Worm (Caenorhabditis elegans): ENCODE data around the gene srlf-23.
"Not testable (repeated sequence)": the region's sequence is repeated elsewhere in the genome, so short reads cannot be mapped to it uniquely, and the experiment has no call there.

The srlf-23 gene

DNA sequence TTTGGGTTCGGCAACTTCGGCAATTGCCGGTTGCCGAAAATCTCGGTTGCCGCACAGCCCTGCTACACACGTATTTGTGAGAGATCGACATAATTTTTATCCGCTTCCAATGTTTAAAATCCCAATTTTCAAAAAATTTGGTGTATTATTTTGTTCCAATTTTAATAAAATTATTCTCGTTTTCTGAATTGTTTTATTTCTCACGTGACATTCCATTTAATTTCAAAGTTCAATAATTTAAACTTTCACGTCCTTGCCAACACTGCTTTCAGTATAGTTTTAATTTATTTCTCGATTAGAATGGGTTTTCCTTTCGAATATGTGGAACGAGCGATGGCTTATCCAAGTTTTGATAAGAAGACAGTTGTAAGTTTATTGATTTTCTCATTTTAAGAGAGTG lies 36.8 kb downstream of the srlf-23 start, which contains the start of gene K09C6.2:
K09C6.2 (plus strand) TSS at position 301 of the 400 bp plus-strand sequence.
- TF ChIP-seq tab-1 (GFP tag; IDR thresholded peaks at IDR 0.05) (no peak), klf-2 (GFP tag; conservative IDR thresholded peaks at IDR 0.05) (no peak), ref-1 (GFP tag; conservative IDR thresholded peaks at IDR 0.05) (no peak), T22C8.4 (GFP tag; IDR thresholded peaks at IDR 0.05) (no peak), med-1 (GFP tag; optimal IDR thresholded peaks at IDR 0.05; ENCODE audit: insufficient read depth) (no peak), cog-1 (tag; optimal IDR thresholded peaks at IDR 0.05) (no peak)

ce11 chrV:854966-855365 lies 38.4 kb downstream of the srlf-23 start, which contains the start of gene K09C6.9:
K09C6.9 (minus strand) TSS chrV:855066.
- TF ChIP-seq tab-1 (GFP tag; IDR thresholded peaks at IDR 0.05): no peak
- TF ChIP-seq klf-2 (GFP tag; conservative IDR thresholded peaks at IDR 0.05): no peak
- no peak for TF ChIP-seq flt-1 (GFP tag; IDR thresholded peaks at IDR 0.05)
- TF ChIP-seq ref-1 (GFP tag; conservative IDR thresholded peaks at IDR 0.05): no peak
- TF ChIP-seq med-1 (GFP tag; optimal IDR thresholded peaks at IDR 0.05; ENCODE audit: insufficient read depth): no peak
- TF ChIP-seq T22C8.4 (GFP tag; IDR thresholded peaks at IDR 0.05): no peak
- no peak for TF ChIP-seq cog-1 (tag; optimal IDR thresholded peaks at IDR 0.05)
- no peak for TF ChIP-seq ztf-23 (GFP tag; IDR thresholded peaks at IDR 0.05)
- TF ChIP-seq ztf-29 (GFP tag; IDR thresholded peaks at IDR 0.05): no peak

ce11 chrV:852184-852583 lies 41.2 kb downstream of the srlf-23 start, which contains the start of gene K09C6.3:
K09C6.3 (plus strand) TSS chrV:852484.
- TF ChIP-seq ref-1 (GFP tag; conservative IDR thresholded peaks at IDR 0.05) (no peak), tab-1 (GFP tag; IDR thresholded peaks at IDR 0.05) (no peak), cog-1 (tag; optimal IDR thresholded peaks at IDR 0.05) (no peak), ztf-29 (GFP tag; IDR thresholded peaks at IDR 0.05) (no peak), T22C8.4 (GFP tag; IDR thresholded peaks at IDR 0.05) (no peak), flt-1 (GFP tag; IDR thresholded peaks at IDR 0.05) (no peak)

- TF ChIP-seq med-1 (GFP tag; optimal IDR thresholded peaks at IDR 0.05; ENCODE audit: insufficient read depth) (no peak), ztf-29 (GFP tag; IDR thresholded peaks at IDR 0.05) (no peak), klf-2 (GFP tag; conservative IDR thresholded peaks at IDR 0.05) (no peak), flt-1 (GFP tag; IDR thresholded peaks at IDR 0.05) (no peak), tab-1 (GFP tag; IDR thresholded peaks at IDR 0.05) (no peak), cog-1 (tag; optimal IDR thresholded peaks at IDR 0.05) (no peak), T22C8.4 (GFP tag; IDR thresholded peaks at IDR 0.05) (no peak), ref-1 (GFP tag; conservative IDR thresholded peaks at IDR 0.05) (no peak), ztf-23 (GFP tag; IDR thresholded peaks at IDR 0.05) (no peak)
Observed at ce11 chrV:849512-849911, 43.8 kb downstream of the srlf-23 start, which contains the start of gene srbc-12. srbc-12 (plus strand) TSS chrV:849812.

ce11 chrV:849042-849441 lies 44.3 kb downstream of the srlf-23 start:
- no peak for TF ChIP-seq tab-1 (GFP tag; IDR thresholded peaks at IDR 0.05)
- TF ChIP-seq med-1 (GFP tag; optimal IDR thresholded peaks at IDR 0.05; ENCODE audit: insufficient read depth): no peak
- TF ChIP-seq ref-1 (GFP tag; conservative IDR thresholded peaks at IDR 0.05): no peak
- no peak for TF ChIP-seq flt-1 (GFP tag; IDR thresholded peaks at IDR 0.05)
- no peak for TF ChIP-seq ztf-29 (GFP tag; IDR thresholded peaks at IDR 0.05)
- no peak for TF ChIP-seq ztf-23 (GFP tag; IDR thresholded peaks at IDR 0.05)
- TF ChIP-seq klf-2 (GFP tag; conservative IDR thresholded peaks at IDR 0.05): no peak
- no peak for TF ChIP-seq T22C8.4 (GFP tag; IDR thresholded peaks at IDR 0.05)
- TF ChIP-seq cog-1 (tag; optimal IDR thresholded peaks at IDR 0.05): no peak

DNA sequence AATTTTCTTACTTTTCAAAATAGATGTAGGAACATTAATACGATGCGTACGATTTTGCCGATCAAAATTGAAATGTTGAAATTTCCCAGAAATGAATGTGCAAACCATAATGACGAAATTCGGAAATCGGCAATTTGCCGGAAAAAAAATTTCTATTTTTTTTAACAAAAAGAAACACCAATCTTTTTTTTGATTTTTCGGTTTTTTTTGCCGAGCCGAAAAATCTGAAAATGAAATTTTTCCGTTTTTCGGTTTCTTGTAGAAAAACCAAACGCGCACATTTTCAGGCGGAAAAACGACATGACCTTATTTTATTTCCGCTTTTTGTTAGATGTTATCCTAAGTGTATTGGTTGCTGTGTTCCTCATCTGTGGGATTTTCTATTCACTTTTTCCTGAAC lies 45.8 kb downstream of the srlf-23 start, which contains the start of gene srbc-13:
srbc-13 (plus strand) TSS at position 301 of the 400 bp plus-strand sequence.
- TF ChIP-seq ref-1 (GFP tag; conservative IDR thresholded peaks at IDR 0.05) (no peak), tab-1 (GFP tag; IDR thresholded peaks at IDR 0.05) (no peak), ztf-29 (GFP tag; IDR thresholded peaks at IDR 0.05) (no peak), T22C8.4 (GFP tag; IDR thresholded peaks at IDR 0.05) (no peak), med-1 (GFP tag; optimal IDR thresholded peaks at IDR 0.05; ENCODE audit: insufficient read depth) (no peak), klf-2 (GFP tag; conservative IDR thresholded peaks at IDR 0.05) (no peak), flt-1 (GFP tag; IDR thresholded peaks at IDR 0.05) (no peak), cog-1 (tag; optimal IDR thresholded peaks at IDR 0.05) (no peak), ztf-23 (GFP tag; IDR thresholded peaks at IDR 0.05) (no peak)

ce11 chrV:843118-843517 lies 50.2 kb downstream of the srlf-23 start, which contains the start of gene K09C6.8:
K09C6.8 (minus strand) TSS chrV:843218.
- not testable (repeated sequence) for TF ChIP-seq klf-2 (GFP tag; conservative IDR thresholded peaks at IDR 0.05); ztf-29 (GFP tag; IDR thresholded peaks at IDR 0.05); med-1 (GFP tag; optimal IDR thresholded peaks at IDR 0.05; ENCODE audit: insufficient read depth)

Measured in whole organism, midembryonic.